Worm (Caenorhabditis elegans) whole organism, L2 larva: ENCODE measurements around the gene F20D1.22.

ENCODE experiments used
- C34F6.9 ChIP-seq: fragments of 150-350 bp; optimal IDR thresholded peaks from 2 replicates; lab custom pipeline; 2014; ENCODE audit warnings: missing biosample characterization, missing genetic modification characterization
- F13H6.1 ChIP-seq: sonication (generic microtip); optimal IDR thresholded peaks from 2 replicates; lab custom pipeline; 2016; ENCODE audit warnings: missing genetic modification characterization, missing compliant biosample characterization
- R02D3.7 ChIP-seq: fragments of 150-350 bp; optimal IDR thresholded peaks from 2 replicates; lab custom pipeline; 2014; ENCODE audit warnings: missing biosample characterization, missing genetic modification characterization
- Y55F3AM.14 ChIP-seq: fragments of 200-800 bp; sonication (Bioruptor generic); optimal IDR thresholded peaks from 2 replicates; lab custom pipeline; 2018; ENCODE audit warnings: mild to moderate bottlenecking, missing genetic modification characterization, missing compliant biosample characterization
- ZK546.5 ChIP-seq: sonication (generic microtip); optimal IDR thresholded peaks from 2 replicates; lab custom pipeline; 2017; ENCODE audit warnings: missing biosample characterization, missing genetic modification characterization
- alr-1 ChIP-seq: fragments of 150-350 bp; optimal IDR thresholded peaks from 2 replicates; lab custom pipeline; 2014; ENCODE audit warnings: missing biosample characterization, missing genetic modification characterization
- aly-2 ChIP-seq: fragments of 150-350 bp; optimal IDR thresholded peaks from 2 replicates; lab custom pipeline; 2014; ENCODE audit warnings: missing biosample characterization, missing genetic modification characterization
- ama-1 ChIP-seq: fragments of 150-350 bp; optimal IDR thresholded peaks from 2 replicates; lab custom pipeline; 2018; ENCODE audit warnings: inconsistent platforms
- ceh-16 ChIP-seq: fragments of 150-350 bp; optimal IDR thresholded peaks from 2 replicates; lab custom pipeline; 2014; ENCODE audit warnings: missing biosample characterization, missing genetic modification characterization
- ceh-82 ChIP-seq: fragments of 150-350 bp; optimal IDR thresholded peaks from 2 replicates; lab custom pipeline; 2014; ENCODE audit warnings: missing biosample characterization, missing genetic modification characterization
- crh-2 ChIP-seq: sonication (generic microtip); optimal IDR thresholded peaks from 2 replicates; lab custom pipeline; 2017; ENCODE audit warnings: missing biosample characterization, missing genetic modification characterization
- dmd-4 ChIP-seq: sonication (generic microtip); optimal IDR thresholded peaks from 2 replicates; lab custom pipeline; 2017; ENCODE audit warnings: missing biosample characterization, missing genetic modification characterization
- egl-27 ChIP-seq: sonication (generic microtip); optimal IDR thresholded peaks from 3 replicates; lab custom pipeline; 2017; ENCODE audit warnings: missing biosample characterization, missing genetic modification reagents, missing genetic modification characterization
- fos-1 ChIP-seq: fragments of 150-350 bp; optimal IDR thresholded peaks from 2 replicates; lab custom pipeline; 2014; ENCODE audit warnings: missing biosample characterization, missing genetic modification characterization
- gmeb-1 ChIP-seq: fragments of 150-350 bp; optimal IDR thresholded peaks from 2 replicates; lab custom pipeline; 2014; ENCODE audit warnings: missing biosample characterization, missing genetic modification characterization
- lin-11 ChIP-seq: fragments of 150-350 bp; sonication (generic microtip); optimal IDR thresholded peaks from 2 replicates; lab custom pipeline; 2014; ENCODE audit warnings: missing biosample characterization, missing genetic modification characterization, inconsistent platforms, mixed read lengths
- lin-13 ChIP-seq: fragments of 150-350 bp; optimal IDR thresholded peaks from 2 replicates; lab custom pipeline; 2014; ENCODE audit warnings: missing biosample characterization, missing genetic modification reagents, missing genetic modification characterization
- lin-39 ChIP-seq: fragments of 150-350 bp; optimal IDR thresholded peaks from 2 replicates; lab custom pipeline; 2014; ENCODE audit warnings: missing biosample characterization, missing genetic modification reagents, missing genetic modification characterization
- lsy-2 ChIP-seq, 2 experiments: fragments of 150-350 bp in 1 of 2; sonication (generic microtip) in 1 of 2; optimal IDR thresholded peaks; 2 replicates each; lab custom pipeline; 2014 to 2017; ENCODE audit warnings: missing biosample characterization in 2 of 2, missing genetic modification characterization in 2 of 2
- mab-5 ChIP-seq: fragments of 150-350 bp; optimal IDR thresholded peaks from 2 replicates; lab custom pipeline; 2014; ENCODE audit warnings: missing biosample characterization, missing genetic modification characterization
- mbf-1 ChIP-seq: sonication (generic microtip); optimal IDR thresholded peaks from 2 replicates; lab custom pipeline; 2017; ENCODE audit warnings: missing biosample characterization, missing genetic modification characterization
- mdl-1 ChIP-seq, 2 experiments: fragments of 150-350 bp in 1 of 2; sonication (generic microtip) in 1 of 2; optimal IDR thresholded peaks; 2 replicates each; lab custom pipeline; 2017; ENCODE audit warnings: missing biosample characterization in 2 of 2, missing genetic modification characterization in 2 of 2
- nhr-10 ChIP-seq: sonication (generic microtip); optimal IDR thresholded peaks from 2 replicates; lab custom pipeline; 2017; ENCODE audit warnings: missing biosample characterization, missing genetic modification characterization
- nhr-11 ChIP-seq: fragments of 150-350 bp; optimal IDR thresholded peaks from 2 replicates; lab custom pipeline; 2014; ENCODE audit warnings: missing biosample characterization, missing genetic modification characterization
- nhr-12 ChIP-seq: fragments of 150-350 bp; optimal IDR thresholded peaks from 2 replicates; lab custom pipeline; 2014; ENCODE audit warnings: missing biosample characterization, missing genetic modification characterization
- nhr-129 ChIP-seq: fragments of 150-350 bp; optimal IDR thresholded peaks from 2 replicates; lab custom pipeline; 2014; ENCODE audit warnings: missing biosample characterization, missing genetic modification characterization
- nhr-21 ChIP-seq: fragments of 150-350 bp; optimal IDR thresholded peaks from 2 replicates; lab custom pipeline; 2014; ENCODE audit warnings: missing biosample characterization, missing genetic modification characterization
- nhr-23 ChIP-seq: fragments of 150-350 bp; optimal IDR thresholded peaks from 2 replicates; lab custom pipeline; 2014; ENCODE audit warnings: missing biosample characterization, missing genetic modification reagents, missing genetic modification characterization
- nhr-237 ChIP-seq: fragments of 150-350 bp; optimal IDR thresholded peaks from 2 replicates; lab custom pipeline; 2014; ENCODE audit warnings: missing biosample characterization, missing genetic modification characterization
- nhr-25 ChIP-seq: fragments of 150-350 bp; sonication (generic microtip); optimal IDR thresholded peaks from 3 replicates; lab custom pipeline; 2014; ENCODE audit warnings: missing biosample characterization, missing genetic modification characterization
- nhr-6 ChIP-seq: fragments of 150-350 bp; optimal IDR thresholded peaks from 2 replicates; lab custom pipeline; 2014; ENCODE audit warnings: missing biosample characterization, missing genetic modification characterization
- peb-1 ChIP-seq: fragments of 150-350 bp; optimal IDR thresholded peaks from 2 replicates; lab custom pipeline; 2014; ENCODE audit warnings: missing biosample characterization, missing genetic modification characterization
- sem-4 ChIP-seq: fragments of 150-350 bp; optimal IDR thresholded peaks from 2 replicates; lab custom pipeline; 2014; ENCODE audit warnings: missing biosample characterization, missing genetic modification reagents, missing genetic modification characterization
- skn-1 ChIP-seq: sonication (generic microtip); optimal IDR thresholded peaks from 2 replicates; lab custom pipeline; 2017; ENCODE audit warnings: missing biosample characterization, missing genetic modification characterization
- sma-3 ChIP-seq: sonication (generic microtip); optimal IDR thresholded peaks from 2 replicates; lab custom pipeline; 2016; ENCODE audit warnings: missing genetic modification reagents, missing genetic modification characterization, missing compliant biosample characterization
- sma-9 ChIP-seq, 2 experiments: fragments of 150-350 bp in 1 of 2; sonication (generic microtip) in 1 of 2; optimal IDR thresholded peaks; 2 replicates each; lab custom pipeline; 2014 to 2016; ENCODE audit warnings: missing genetic modification characterization in 2 of 2, mild to moderate bottlenecking in 1 of 2, missing biosample characterization in 1 of 2, missing compliant biosample characterization in 1 of 2, missing genetic modification reagents in 1 of 2, moderate library complexity in 1 of 2
- snpc-4 ChIP-seq: fragments of 150-350 bp; optimal IDR thresholded peaks from 2 replicates; lab custom pipeline; 2014; ENCODE audit warnings: missing biosample characterization, missing genetic modification characterization
- unc-39 ChIP-seq: fragments of 150-350 bp; optimal IDR thresholded peaks from 2 replicates; lab custom pipeline; 2014; ENCODE audit warnings: missing biosample characterization, missing genetic modification characterization
- unc-55 ChIP-seq: fragments of 150-350 bp; sonication (generic microtip); optimal IDR thresholded peaks from 3 replicates; lab custom pipeline; 2014; ENCODE audit warnings: missing biosample characterization, missing genetic modification reagents, missing genetic modification characterization
- unc-62 ChIP-seq: fragments of 150-350 bp; optimal IDR thresholded peaks from 2 replicates; lab custom pipeline; 2014; ENCODE audit warnings: missing biosample characterization, missing genetic modification reagents, missing genetic modification characterization
- zag-1 ChIP-seq: fragments of 150-350 bp; optimal IDR thresholded peaks from 2 replicates; lab custom pipeline; 2014; ENCODE audit warnings: missing biosample characterization, missing genetic modification characterization
- ztf-1 ChIP-seq: fragments of 200-800 bp; sonication (Bioruptor generic); conservative IDR thresholded peaks from 2 replicates; pipeline ENCODE4 v1.3.6; 2022; ENCODE audit warnings: missing genetic modification characterization, missing compliant biosample characterization
- ztf-11 ChIP-seq: sonication (generic microtip); optimal IDR thresholded peaks from 2 replicates; lab custom pipeline; 2017; ENCODE audit warnings: missing biosample characterization, missing genetic modification characterization
- ztf-4 ChIP-seq: fragments of 150-350 bp; optimal IDR thresholded peaks from 2 replicates; lab custom pipeline; 2014; ENCODE audit warnings: missing biosample characterization, missing genetic modification characterization

F20D1.22 gene

DNA sequence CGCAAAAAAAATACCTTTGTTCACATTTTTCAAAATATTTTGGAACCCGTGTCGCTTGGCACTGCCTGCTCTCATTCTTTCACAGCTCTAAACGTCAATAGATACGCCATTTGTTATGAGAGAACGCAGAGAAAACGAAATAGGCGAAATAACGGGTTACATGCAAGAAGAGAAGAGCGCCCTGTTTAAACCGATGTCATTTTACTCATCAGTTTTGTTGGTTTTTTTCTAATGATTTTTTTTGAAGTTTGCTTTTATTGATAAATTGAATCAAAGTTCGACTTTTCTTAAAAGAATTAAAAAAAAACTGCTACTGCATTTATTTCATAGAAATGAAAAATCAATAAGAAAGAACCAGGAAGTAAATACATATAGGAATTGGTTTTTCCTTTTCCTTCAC, 12.1 kb downstream of the F20D1.22 start (continued):
- TF ChIP-seq F13H6.1 (tag; lab: Kevin White, UChicago) (peak; percentile 44), nhr-6 (tag; lab: Kevin White, UChicago) (no peak), sma-3 (GFP tag; lab: Kevin White, UChicago) (peak; percentile 27), lin-13 (GFP tag; lab: Kevin White, UChicago) (peak; percentile 0), peb-1 (tag; lab: Kevin White, UChicago) (no peak)

DNA sequence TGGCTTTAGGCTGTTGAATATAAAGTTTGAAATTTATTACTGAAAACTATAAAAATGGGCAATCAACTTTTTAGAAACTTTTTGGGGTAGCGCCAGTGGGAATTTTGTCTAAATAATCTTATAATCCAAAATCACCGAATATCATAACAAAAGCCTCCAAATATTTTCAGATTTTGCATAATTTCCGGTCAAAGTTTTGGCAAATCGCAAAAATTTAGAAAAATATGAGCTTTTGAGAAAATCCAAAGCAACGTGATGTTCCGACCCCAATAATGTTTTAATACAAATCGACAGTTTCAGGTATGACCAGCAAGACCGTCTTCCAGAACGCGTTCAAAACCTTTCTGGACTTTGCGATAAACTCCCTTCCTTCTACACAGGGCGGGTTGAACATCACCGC, 12.8 kb downstream of the F20D1.22 start, which contains the start of gene emre-1:
emre-1 (plus strand) TSS at position 301 of the 400 bp plus-strand sequence.
- TF ChIP-seq lin-13 (GFP tag; lab: Kevin White, UChicago) (no peak), C34F6.9 (tag; lab: Kevin White, UChicago) (no peak), ZK546.5 (tag; lab: Kevin White, UChicago) (no peak), zag-1 (no peak), nhr-129 (tag; lab: Kevin White, UChicago) (no peak), sem-4 (tag; lab: Kevin White, UChicago) (no peak), ztf-1 (GFP tag; lab: Robert Waterston, UW) (no peak), mab-5 (tag; lab: Kevin White, UChicago) (no peak), ztf-11 (tag; lab: Kevin White, UChicago) (no peak), nhr-237 (tag; lab: Kevin White, UChicago) (no peak), ama-1 (no peak), mbf-1 (tag; lab: Kevin White, UChicago) (no peak), nhr-11 (tag; lab: Kevin White, UChicago) (no peak), peb-1 (tag; lab: Kevin White, UChicago) (no peak), unc-62 (no peak)

ce11 chrX:14982525-14982924, 15.9 kb downstream of the F20D1.22 start, which contains the start of gene plp-2:
TSS of gene plp-2 (minus strand) at chrX:14982804.
- no peak for TF ChIP-seq ztf-1 (GFP tag; lab: Robert Waterston, UW)
- TF ChIP-seq ZK546.5 (tag; lab: Kevin White, UChicago), result no peak
- TF ChIP-seq sma-3 (GFP tag; lab: Kevin White, UChicago), result no peak
- TF ChIP-seq nhr-11 (tag; lab: Kevin White, UChicago), result no peak
- TF ChIP-seq unc-39 (tag; lab: Kevin White, UChicago), result no peak
- no peak for TF ChIP-seq aly-2 (tag; lab: Kevin White, UChicago)
- no peak for TF ChIP-seq skn-1
- no peak for TF ChIP-seq nhr-237 (tag; lab: Kevin White, UChicago)
- TF ChIP-seq ceh-82 (tag; lab: Kevin White, UChicago), result no peak
- no peak for TF ChIP-seq alr-1 (tag; lab: Kevin White, UChicago)
- TF ChIP-seq mbf-1 (tag; lab: Kevin White, UChicago), result no peak
- TF ChIP-seq lin-11 (tag; lab: Kevin White, UChicago), result no peak
- TF ChIP-seq fos-1, result no peak
- TF ChIP-seq ceh-16 (tag; lab: Kevin White, UChicago), result no peak
- TF ChIP-seq R02D3.7, result no peak
- no peak for TF ChIP-seq lsy-2 (tag; optimal IDR thresholded peaks at IDR 0.05; lab: Kevin White, UChicago)
- no peak for TF ChIP-seq nhr-21 (tag; lab: Kevin White, UChicago)
- no peak for TF ChIP-seq nhr-23 (tag; lab: Kevin White, UChicago)
- no peak for TF ChIP-seq C34F6.9 (tag; lab: Kevin White, UChicago)
- TF ChIP-seq lin-39 (tag; lab: Kevin White, UChicago), result no peak
- TF ChIP-seq, all 48 proteins: peak for 0

- TF ChIP-seq nhr-23 (tag; lab: Kevin White, UChicago), result no peak
- no peak for TF ChIP-seq nhr-237 (tag; lab: Kevin White, UChicago)
- TF ChIP-seq lin-11 (tag; lab: Kevin White, UChicago), result peak; percentile 66
- TF ChIP-seq crh-2, result peak; percentile 96
- no peak for TF ChIP-seq alr-1 (tag; lab: Kevin White, UChicago)
- peak in 1 of 2 experiments; percentile 28 for TF ChIP-seq mdl-1 (tag; optimal IDR thresholded peaks at IDR 0.05; lab: Kevin White, UChicago)
- TF ChIP-seq sma-9 (GFP tag; optimal IDR thresholded peaks at IDR 0.05; lab: Kevin White, UChicago), result peak; percentile 64
- no peak for TF ChIP-seq sma-9 (tag; optimal IDR thresholded peaks at IDR 0.05; lab: Kevin White, UChicago)
- TF ChIP-seq lsy-2 (tag; optimal IDR thresholded peaks at IDR 0.05; lab: Kevin White, UChicago), result peak; percentile 33 to 75
- no peak for TF ChIP-seq Y55F3AM.14 (GFP tag; lab: Kevin White, UChicago)
- peak; percentile 75 for TF ChIP-seq lin-13 (GFP tag; lab: Kevin White, UChicago)
- TF ChIP-seq F13H6.1 (tag; lab: Kevin White, UChicago), result peak; percentile 48
- TF ChIP-seq nhr-129 (tag; lab: Kevin White, UChicago), result peak; percentile 92
- peak; percentile 79 for TF ChIP-seq fos-1
- peak; percentile 59 for TF ChIP-seq sma-3 (GFP tag; lab: Kevin White, UChicago)
- TF ChIP-seq nhr-10 (tag; lab: Kevin White, UChicago), result no peak
- no peak for TF ChIP-seq dmd-4 (tag; lab: Kevin White, UChicago)
- TF ChIP-seq gmeb-1 (tag; lab: Kevin White, UChicago), result peak; percentile 52
- TF ChIP-seq unc-55, result peak; percentile 72
- TF ChIP-seq sem-4 (tag; lab: Kevin White, UChicago), result peak; percentile 18
- peak; percentile 56 for TF ChIP-seq snpc-4
- TF ChIP-seq C34F6.9 (tag; lab: Kevin White, UChicago), result peak; percentile 93
- peak; percentile 30 for TF ChIP-seq nhr-21 (tag; lab: Kevin White, UChicago)
- TF ChIP-seq peb-1 (tag; lab: Kevin White, UChicago), result no peak
- peak; percentile 23 for TF ChIP-seq zag-1
- peak; percentile 61 for TF ChIP-seq nhr-25 (tag; lab: Kevin White, UChicago)
- no peak for TF ChIP-seq ceh-82 (tag; lab: Kevin White, UChicago)
- no peak for TF ChIP-seq nhr-12 (tag; lab: Kevin White, UChicago)
- TF ChIP-seq nhr-6 (tag; lab: Kevin White, UChicago), result peak; percentile 64
- no peak for TF ChIP-seq egl-27 (tag; lab: Kevin White, UChicago)
- TF ChIP-seq ceh-16 (tag; lab: Kevin White, UChicago), result no peak
- TF ChIP-seq ztf-4 (tag; lab: Kevin White, UChicago), result peak; percentile 21
Observed at ce11 chrX:14983274-14983673, 16.7 kb downstream of the F20D1.22 start, which contains the start of gene rbg-1. TSS of gene rbg-1 (plus strand) at chrX:14983533.
